Worm (Caenorhabditis elegans): ENCODE results near the gene C03A3.2.

ce11 chrX:11266711-11267110, 4.1 kb downstream of the C03A3.2 start, which contains the start of gene C03A3.9:
- TF ChIP-seq him-1 (tag; optimal IDR thresholded peaks at IDR 0.05) (no peak), W03F9.2 (tag; optimal IDR thresholded peaks at IDR 0.05) (no peak)
